Worm (Caenorhabditis elegans) whole organism, late embryonic: Measurements from ENCODE around the gene set-26.

Experiments
- ahr-1 ChIP-seq: sonication (generic microtip); optimal IDR thresholded peaks from 2 replicates; lab custom pipeline; 2016; ENCODE audit warnings: missing genetic modification characterization, missing compliant biosample characterization
- ama-1 ChIP-seq: fragments of 150-350 bp; optimal IDR thresholded peaks from 2 replicates; lab custom pipeline; 2014
- ceh-48 ChIP-seq: sonication (generic microtip); optimal IDR thresholded peaks from 2 replicates; lab custom pipeline; 2016; ENCODE audit warnings: missing genetic modification characterization, inconsistent platforms, missing compliant biosample characterization
- fkh-10 ChIP-seq: fragments of 150-350 bp; optimal IDR thresholded peaks from 2 replicates; lab custom pipeline; 2014; ENCODE audit warnings: missing biosample characterization, missing genetic modification reagents, missing genetic modification characterization
- hlh-15 ChIP-seq: sonication (generic microtip); optimal IDR thresholded peaks from 2 replicates; lab custom pipeline; 2016; ENCODE audit warnings: missing genetic modification characterization, missing compliant biosample characterization
- nfya-1 ChIP-seq: sonication (generic microtip); optimal IDR thresholded peaks from 2 replicates; lab custom pipeline; 2017; ENCODE audit warnings: missing genetic modification characterization, mild to moderate bottlenecking, missing compliant biosample characterization, antibody characterized with exemption, moderate library complexity
- nhr-11 ChIP-seq: fragments of 150-350 bp; optimal IDR thresholded peaks from 2 replicates; lab custom pipeline; 2014; ENCODE audit warnings: missing biosample characterization, missing genetic modification characterization
- pag-3 ChIP-seq: sonication (generic microtip); optimal IDR thresholded peaks from 2 replicates; lab custom pipeline; 2016; ENCODE audit warnings: missing compliant biosample characterization, missing genetic modification characterization, borderline replicate concordance
- pha-2 ChIP-seq: sonication (generic microtip); optimal IDR thresholded peaks from 2 replicates; lab custom pipeline; 2017; ENCODE audit warnings: mild to moderate bottlenecking, missing genetic modification characterization, missing compliant biosample characterization
- pha-4 ChIP-seq: fragments of 150-350 bp; optimal IDR thresholded peaks from 2 replicates; lab custom pipeline; 2018; ENCODE audit warnings: missing biosample characterization, missing genetic modification reagents, missing genetic modification characterization
- ttx-3 ChIP-seq: sonication (generic microtip); optimal IDR thresholded peaks from 2 replicates; lab custom pipeline; 2016; ENCODE audit warnings: missing genetic modification reagents, missing genetic modification characterization, missing compliant biosample characterization
- unc-86 ChIP-seq: sonication (generic microtip); optimal IDR thresholded peaks from 2 replicates; lab custom pipeline; 2016; ENCODE audit warnings: missing genetic modification characterization, missing compliant biosample characterization

DNA sequence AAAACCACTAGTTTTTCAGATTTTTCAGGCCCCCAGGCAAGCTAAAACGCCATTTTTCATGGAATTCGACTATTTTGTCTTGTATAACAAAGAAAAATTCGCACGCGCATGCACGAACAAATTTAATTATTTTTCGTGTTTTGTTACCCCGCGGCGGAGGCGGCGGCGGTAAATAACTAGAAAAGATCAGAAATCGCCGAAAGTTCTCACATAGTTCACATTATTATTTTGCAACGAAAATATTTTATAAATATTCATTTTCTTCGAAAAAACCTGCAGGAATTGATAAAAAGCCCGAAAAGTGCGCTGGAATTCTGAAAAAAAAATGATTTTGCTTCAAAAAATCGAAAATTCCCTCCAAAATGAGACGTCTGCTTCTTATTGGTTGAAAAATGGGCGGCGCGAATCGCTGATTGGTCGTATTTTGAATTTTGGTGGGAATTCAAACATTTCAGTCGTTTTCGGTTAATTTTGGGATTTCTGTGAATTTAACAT, 1.9 kb upstream of the set-26 start:
- TF ChIP-seq pha-4 (tag; lab: Kevin White, UChicago), result no peak
- no peak for TF ChIP-seq ttx-3
- TF ChIP-seq nfya-1 (tag; lab: Kevin White, UChicago), result peak; percentile 74
- no peak for TF ChIP-seq unc-86 (tag; lab: Kevin White, UChicago)
- no peak for TF ChIP-seq nhr-11
- no peak for TF ChIP-seq pag-3 (tag; lab: Kevin White, UChicago)
- no peak for TF ChIP-seq hlh-15 (tag; lab: Kevin White, UChicago)
- TF ChIP-seq fkh-10 (GFP tag; lab: Kevin White, UChicago), result no peak
- TF ChIP-seq pha-2 (tag; lab: Kevin White, UChicago), result no peak
- TF ChIP-seq ahr-1 (tag; lab: Kevin White, UChicago), result no peak
- TF ChIP-seq ceh-48 (tag; lab: Kevin White, UChicago), result no peak
- no peak for TF ChIP-seq ama-1 (lab: Kevin White, UChicago)
